Fruit fly (Drosophila melanogaster) whole organism, embryonic: ENCODE measurements around the gene Ctr1A.

Experiments
- Bteb2 ChIP-seq: fragments of 200-800 bp; sonication (Bioruptor generic); optimal IDR thresholded peaks from 2 replicates; lab custom pipeline; 2016; ENCODE audit warnings: missing biosample characterization, missing genetic modification characterization
- CG11560 ChIP-seq: fragments of 200-800 bp; sonication (Bioruptor generic); IDR thresholded peaks from 3 replicates; pipeline ENCODE4 v1.3.6; 2022; ENCODE audit warnings: missing biosample characterization, missing genetic modification characterization
- CG11696 ChIP-seq: fragments of 200-800 bp; sonication (Bioruptor generic); IDR thresholded peaks from 2 replicates; pipeline ENCODE4 v1.3.6; 2022; ENCODE audit warnings: missing biosample characterization, missing genetic modification characterization
- CG13775 ChIP-seq: fragments of 200-800 bp; sonication (Bioruptor generic); optimal IDR thresholded peaks from 3 replicates; lab custom pipeline; 2017; ENCODE audit warnings: missing biosample characterization, mild to moderate bottlenecking, missing genetic modification characterization
- CG13894 ChIP-seq: fragments of 200-800 bp; sonication (Bioruptor generic); optimal IDR thresholded peaks from 3 replicates; lab custom pipeline; 2018; ENCODE audit warnings: missing biosample characterization, mild to moderate bottlenecking, missing genetic modification characterization, moderate library complexity
- CG1603 ChIP-seq: fragments of 200-800 bp; sonication (Bioruptor generic); optimal IDR thresholded peaks from 2 replicates; lab custom pipeline; 2019; ENCODE audit warnings: missing biosample characterization, mild to moderate bottlenecking, missing genetic modification characterization, moderate library complexity
- CG17359 ChIP-seq: fragments of 200-800 bp; sonication (Bioruptor generic); optimal IDR thresholded peaks from 3 replicates; lab custom pipeline; 2018; ENCODE audit warnings: missing biosample characterization, mild to moderate bottlenecking, missing genetic modification characterization, moderate library complexity
- CG31365 ChIP-seq: fragments of 200-800 bp; sonication (Bioruptor generic); optimal IDR thresholded peaks from 2 replicates; lab custom pipeline; 2018; ENCODE audit warnings: missing biosample characterization, mild to moderate bottlenecking, missing genetic modification characterization
- CG3847 ChIP-seq: fragments of 200-800 bp; sonication (Bioruptor generic); IDR thresholded peaks from 2 replicates; pipeline ENCODE4 v1.3.6; 2022; ENCODE audit warnings: missing biosample characterization, missing genetic modification characterization
- CG4617 ChIP-seq: fragments of 200-800 bp; sonication (Bioruptor generic); optimal IDR thresholded peaks from 3 replicates; lab custom pipeline; 2016; ENCODE audit warnings: missing biosample characterization, missing genetic modification characterization, borderline replicate concordance
- CG4730 ChIP-seq: fragments of 200-800 bp; sonication (Bioruptor generic); IDR thresholded peaks from 2 replicates; pipeline ENCODE4 v1.3.6; 2022; ENCODE audit warnings: missing biosample characterization, missing genetic modification characterization
- CG5953 ChIP-seq: fragments of 200-800 bp; sonication (Bioruptor generic); IDR thresholded peaks from 2 replicates; pipeline ENCODE4 v1.3.6; 2022; ENCODE audit warnings: missing biosample characterization, missing genetic modification characterization
- CG6254 ChIP-seq: fragments of 200-800 bp; sonication (Bioruptor generic); optimal IDR thresholded peaks from 3 replicates; lab custom pipeline; 2017; ENCODE audit warnings: mild to moderate bottlenecking, missing biosample characterization, missing genetic modification reagents, missing genetic modification characterization
- CG7271 ChIP-seq: fragments of 200-800 bp; sonication (Bioruptor generic); optimal IDR thresholded peaks from 2 replicates; lab custom pipeline; 2018; ENCODE audit warnings: missing biosample characterization, mild to moderate bottlenecking, missing genetic modification characterization, moderate library complexity
- CG7372 ChIP-seq: fragments of 200-800 bp; sonication (Bioruptor generic); IDR thresholded peaks from 2 replicates; pipeline ENCODE4 v1.3.6; 2022; ENCODE audit warnings: missing biosample characterization, missing genetic modification characterization
- CG8359 ChIP-seq: fragments of 200-800 bp; sonication (Bioruptor generic); optimal IDR thresholded peaks from 2 replicates; lab custom pipeline; 2017; ENCODE audit warnings: missing biosample characterization, mild to moderate bottlenecking, missing genetic modification characterization, borderline replicate concordance
- CG8388 ChIP-seq: fragments of 200-800 bp; sonication (Bioruptor generic); optimal IDR thresholded peaks from 2 replicates; lab custom pipeline; 2019; ENCODE audit warnings: missing biosample characterization, mild to moderate bottlenecking, missing genetic modification characterization, moderate library complexity
- Camta ChIP-seq: fragments of 200-800 bp; sonication (Bioruptor generic); optimal IDR thresholded peaks from 2 replicates; lab custom pipeline; 2016; ENCODE audit warnings: missing biosample characterization, missing genetic modification characterization
- CrebB ChIP-seq: fragments of 200-800 bp; sonication (Bioruptor generic); optimal IDR thresholded peaks from 3 replicates; lab custom pipeline; 2018; ENCODE audit warnings: missing biosample characterization, mild to moderate bottlenecking, missing genetic modification characterization
- Dbx ChIP-seq: fragments of 200-800 bp; sonication (Bioruptor generic); IDR thresholded peaks from 3 replicates; pipeline ENCODE4 v1.3.6; 2022; ENCODE audit warnings: missing biosample characterization, missing genetic modification characterization
- Gsc ChIP-seq: fragments of 200-800 bp; sonication (Bioruptor generic); IDR thresholded peaks from 2 replicates; pipeline ENCODE4 v1.3.6; 2022; ENCODE audit warnings: missing biosample characterization, missing genetic modification characterization
- Gug ChIP-seq: fragments of 200-800 bp; sonication (Bioruptor generic); IDR thresholded peaks from 4 replicates; pipeline ENCODE4 v1.3.6; 2022; ENCODE audit warnings: missing biosample characterization, missing genetic modification characterization
- Kr ChIP-seq: fragments of 200-800 bp; sonication (Bioruptor generic); optimal IDR thresholded peaks from 2 replicates; lab custom pipeline; 2017; ENCODE audit warnings: missing biosample characterization, mild to moderate bottlenecking, missing genetic modification characterization
- Lpt ChIP-seq: fragments of >200 bp; optimal IDR thresholded peaks from 2 replicates; lab custom pipeline; 2018; ENCODE audit warnings: missing biosample characterization, missing genetic modification characterization
- NK7.1 ChIP-seq: fragments of 200-800 bp; sonication (Bioruptor generic); optimal IDR thresholded peaks from 3 replicates; lab custom pipeline; 2016; ENCODE audit warnings: missing biosample characterization, missing genetic modification characterization
- Rx ChIP-seq: fragments of 200-800 bp; sonication (Bioruptor generic); IDR thresholded peaks from 2 replicates; pipeline ENCODE4 v1.3.6; 2022; ENCODE audit warnings: missing biosample characterization, missing genetic modification characterization
- Scr ChIP-seq: fragments of 200-800 bp; sonication (Bioruptor generic); IDR thresholded peaks from 2 replicates; pipeline ENCODE4 v1.3.6; 2022; ENCODE audit warnings: missing biosample characterization, missing genetic modification characterization; ENCODE audit not compliant: partially characterized antibody
- Vsx1 ChIP-seq: fragments of 200-800 bp; sonication (Bioruptor generic); optimal IDR thresholded peaks from 2 replicates; lab custom pipeline; 2017; ENCODE audit warnings: missing biosample characterization, mild to moderate bottlenecking, missing genetic modification characterization, missing genetic modification reagents
- Xrp1 ChIP-seq: fragments of 200-800 bp; sonication (Bioruptor generic); IDR thresholded peaks from 2 replicates; pipeline ENCODE4 v1.3.6; 2022; ENCODE audit warnings: missing biosample characterization, missing genetic modification characterization
- ac ChIP-seq: fragments of 200-800 bp; sonication (Bioruptor generic); optimal IDR thresholded peaks from 3 replicates; lab custom pipeline; 2017; ENCODE audit warnings: missing biosample characterization, mild to moderate bottlenecking, missing genetic modification characterization
- br ChIP-seq: fragments of >200 bp; optimal IDR thresholded peaks from 2 replicates; lab custom pipeline; 2017
- cad ChIP-seq: fragments of >200 bp; optimal IDR thresholded peaks from 2 replicates; lab custom pipeline; 2017; ENCODE audit warnings: missing biosample characterization, missing genetic modification characterization
- crc ChIP-seq: fragments of 200-800 bp; sonication (Bioruptor generic); optimal IDR thresholded peaks from 2 replicates; lab custom pipeline; 2016; ENCODE audit warnings: missing biosample characterization, missing genetic modification characterization
- dan ChIP-seq: fragments of 200-800 bp; sonication (Bioruptor generic); IDR thresholded peaks from 2 replicates; pipeline ENCODE4 v1.3.6; 2022; ENCODE audit warnings: missing biosample characterization, missing genetic modification characterization
- eve ChIP-seq, 2 experiments: fragments of >200 bp; optimal IDR thresholded peaks; 2 replicates each; lab custom pipeline; 2017; ENCODE audit warnings: missing biosample characterization in 2 of 2, missing genetic modification characterization in 2 of 2
- gem ChIP-seq: fragments of 200-800 bp; sonication (Bioruptor generic); optimal IDR thresholded peaks from 2 replicates; lab custom pipeline; 2019; ENCODE audit warnings: missing biosample characterization, mild to moderate bottlenecking, missing genetic modification characterization, moderate library complexity
- hkb ChIP-seq, 2 experiments: fragments of 200-800 bp in 1 of 2; fragments of >200 bp in 1 of 2; sonication (Bioruptor generic) in 1 of 2; IDR thresholded peaks in 1 of 2; optimal IDR thresholded peaks in 1 of 2; 2 replicates each; pipeline versions ENCODE4 v1.3.6 to Lab custom; 2017 to 2022; ENCODE audit warnings: missing biosample characterization in 1 of 2, missing genetic modification characterization in 1 of 2
- kah ChIP-seq: fragments of 200-800 bp; sonication (Bioruptor generic); optimal IDR thresholded peaks from 2 replicates; lab custom pipeline; 2018; ENCODE audit warnings: missing biosample characterization, mild to moderate bottlenecking, missing genetic modification characterization
- luna ChIP-seq: fragments of 200-800 bp; sonication (Bioruptor generic); optimal IDR thresholded peaks from 2 replicates; lab custom pipeline; 2016; ENCODE audit warnings: missing biosample characterization, missing genetic modification characterization
- mam ChIP-seq: fragments of 200-800 bp; sonication (Bioruptor generic); optimal IDR thresholded peaks from 3 replicates; lab custom pipeline; 2016; ENCODE audit warnings: missing biosample characterization, missing genetic modification characterization
- oc ChIP-seq: fragments of 200-800 bp; sonication (Bioruptor generic); optimal IDR thresholded peaks from 2 replicates; lab custom pipeline; 2018; ENCODE audit warnings: missing biosample characterization, mild to moderate bottlenecking, missing genetic modification characterization, moderate library complexity
- odd ChIP-seq: fragments of 200-800 bp; sonication (Bioruptor generic); optimal IDR thresholded peaks from 2 replicates; lab custom pipeline; 2017; ENCODE audit warnings: missing biosample characterization, mild to moderate bottlenecking, missing genetic modification characterization
- pita ChIP-seq: fragments of 200-800 bp; sonication (Bioruptor generic); optimal IDR thresholded peaks from 2 replicates; lab custom pipeline; 2017; ENCODE audit warnings: missing biosample characterization, mild to moderate bottlenecking, missing genetic modification characterization
- pum ChIP-seq: fragments of 200-800 bp; sonication (Bioruptor generic); optimal IDR thresholded peaks from 2 replicates; lab custom pipeline; 2016; ENCODE audit warnings: missing biosample characterization, missing genetic modification characterization
- schlank ChIP-seq: fragments of 200-800 bp; sonication (Bioruptor generic); optimal IDR thresholded peaks from 2 replicates; lab custom pipeline; 2018; ENCODE audit warnings: missing biosample characterization, mild to moderate bottlenecking, missing genetic modification characterization
- sens-2 ChIP-seq: fragments of 200-800 bp; sonication (Bioruptor generic); IDR thresholded peaks from 2 replicates; pipeline ENCODE4 v1.3.6; 2022; ENCODE audit warnings: missing biosample characterization, missing genetic modification characterization
- seq ChIP-seq: fragments of 200-800 bp; sonication (Bioruptor generic); IDR thresholded peaks from 2 replicates; pipeline ENCODE4 v1.3.6; 2022; ENCODE audit warnings: missing biosample characterization, missing genetic modification characterization
- slbo ChIP-seq: fragments of 200-800 bp; sonication (Bioruptor generic); IDR thresholded peaks from 2 replicates; pipeline ENCODE4 v1.3.6; 2022; ENCODE audit warnings: missing biosample characterization, missing genetic modification characterization
- tup ChIP-seq: fragments of 200-800 bp; sonication (Bioruptor generic); optimal IDR thresholded peaks from 2 replicates; lab custom pipeline; 2016; ENCODE audit warnings: missing biosample characterization, mild to moderate bottlenecking, missing genetic modification characterization, moderate library complexity
- z ChIP-seq: fragments of 200-800 bp; sonication (Bioruptor generic); IDR thresholded peaks from 3 replicates; pipeline ENCODE4 v1.3.6; 2022; ENCODE audit warnings: missing biosample characterization, missing genetic modification characterization
- zf30C ChIP-seq: fragments of 200-800 bp; sonication (Bioruptor generic); optimal IDR thresholded peaks from 3 replicates; lab custom pipeline; 2018; ENCODE audit warnings: missing biosample characterization, mild to moderate bottlenecking, missing genetic modification characterization

The Ctr1A gene

dm6 chrX:6699255-6699885, 37.9 kb downstream of the Ctr1A start, which contains the start of gene CG14441 (continued):
- TF ChIP-seq CG6254 (peak; percentile 34), Kr (GFP tag; lab: Kevin White, UChicago) (no peak), CG7271 (tag; lab: Kevin White, UChicago) (peak; percentile 13), luna (peak; percentile 21), crc (GFP tag; lab: Kevin White, UChicago) (no peak), CG1603 (tag; lab: Kevin White, UChicago) (peak; percentile 32), tup (GFP tag; lab: Kevin White, UChicago) (no peak), Vsx1 (GFP tag; lab: Kevin White, UChicago) (no peak), Dbx (peak; percentile 32; the same call in 1 of the 3 replicates), sens-2 (GFP tag; lab: Robert Waterston, UW) (no peak), Scr (peak; percentile 99), Lpt (GFP tag; lab: Kevin White, UChicago) (no peak), dan (no peak), seq (peak; percentile 27; the same call in 1 of the 2 replicates), Bteb2 (GFP tag; lab: Kevin White, UChicago) (peak; percentile 47), CG11696 (GFP tag; lab: Robert Waterston, UW) (no peak), pum (GFP tag; lab: Kevin White, UChicago) (no peak), CG7372 (no peak), eve (GFP tag; optimal IDR thresholded peaks at IDR 0.05; lab: Kevin White, UChicago) (no peak), kah (GFP tag; lab: Kevin White, UChicago) (peak; percentile 24), z (GFP tag; lab: Robert Waterston, UW) (no peak), CG4730 (GFP tag; lab: Robert Waterston, UW) (no peak), CG17359 (tag; lab: Kevin White, UChicago) (peak; percentile 30), CG31365 (tag; lab: Kevin White, UChicago) (peak; percentile 23), cad (GFP tag; lab: Kevin White, UChicago) (no peak), slbo (GFP tag; lab: Robert Waterston, UW) (no peak; the same call in 1 of the 2 replicates), CG11560 (tag; lab: Robert Waterston, UW) (no peak), NK7.1 (GFP tag; lab: Kevin White, UChicago) (peak; percentile 17), Xrp1 (GFP tag; lab: Robert Waterston, UW) (peak; percentile 50), CrebB (tag; lab: Kevin White, UChicago) (peak; percentile 26), Gsc (GFP tag; lab: Robert Waterston, UW) (no peak), CG13775 (GFP tag; lab: Kevin White, UChicago) (no peak), CG5953 (no peak), br (lab: Kevin White, UChicago) (no peak), odd (GFP tag; lab: Kevin White, UChicago) (peak; percentile 73), CG4617 (GFP tag; lab: Kevin White, UChicago) (no peak), hkb (optimal IDR thresholded peaks at IDR 0.05; lab: Kevin White, UChicago) (no peak), hkb (GFP tag; IDR thresholded peaks at IDR 0.05; lab: Robert Waterston, UW) (peak; percentile 53), gem (peak; percentile 44), Camta (GFP tag; lab: Kevin White, UChicago) (peak; percentile 30), ac (peak; percentile 1), Rx (GFP tag; lab: Robert Waterston, UW) (no peak), Gug (GFP tag; lab: Robert Waterston, UW) (0 out of 4 replicates have a peak, but pooled peaks have one; percentile 3), CG8388 (GFP tag; lab: Kevin White, UChicago) (peak; percentile 19), schlank (tag; lab: Kevin White, UChicago) (peak; percentile 21), pita (GFP tag; lab: Kevin White, UChicago) (no peak), oc (tag; lab: Kevin White, UChicago) (no peak), CG13894 (tag; lab: Kevin White, UChicago) (peak; percentile 77), zf30C (GFP tag; lab: Kevin White, UChicago) (no peak), CG3847 (no peak), CG8359 (GFP tag; lab: Kevin White, UChicago) (no peak), mam (GFP tag; lab: Kevin White, UChicago) (peak; percentile 37)
